ENCODE assay signal across 1 fruit fly cellular context in genomic region chr2L:9986402-9987350, dm6.
TF ChIP-seq lines count a peak whose summit lies in the region.

No protein-coding gene starts in this region.

TF ChIP-seq in whole organism, embryonic, 481 proteins besides CTCF, POLR2A, EP300 and RAD21 (continued from another document):
- TF ChIP-seq kay (GFP tag; optimal IDR thresholded peaks at IDR 0.05; lab: Kevin White, UChicago) (no peak), ro (GFP tag; IDR thresholded peaks at IDR 0.05; lab: Robert Waterston, UW) (no peak), C15 (GFP tag; IDR thresholded peaks at IDR 0.05; lab: Robert Waterston, UW) (no peak), Pdp1 (GFP tag; optimal IDR thresholded peaks at IDR 0.05; lab: Kevin White, UChicago) (peak in 1 of 2 experiments; percentile 36), sens-2 (GFP tag; IDR thresholded peaks at IDR 0.05; lab: Robert Waterston, UW) (no peak), CG12071 (GFP tag; optimal IDR thresholded peaks at IDR 0.05; lab: Kevin White, UChicago) (peak; percentile 41), HHEX (GFP tag; optimal IDR thresholded peaks at IDR 0.05; lab: Kevin White, UChicago) (peak; percentile 13), CG8359 (GFP tag; optimal IDR thresholded peaks at IDR 0.05; lab: Kevin White, UChicago; ENCODE audit: borderline replicate concordance) (peak; percentile 40), Opbp (GFP tag; IDR thresholded peaks at IDR 0.05; lab: Robert Waterston, UW; ENCODE audit: partially characterized antibody) (no peak), hkb (optimal IDR thresholded peaks at IDR 0.05; lab: Kevin White, UChicago) (no peak), hkb (GFP tag; IDR thresholded peaks at IDR 0.05; lab: Robert Waterston, UW) (peak; percentile 63), gem (tag; optimal IDR thresholded peaks at IDR 0.05; lab: Kevin White, UChicago) (peak; percentile 63), CG30431 (GFP tag; optimal IDR thresholded peaks at IDR 0.05; lab: Kevin White, UChicago) (peak; percentile 11), CG7987 (GFP tag; optimal IDR thresholded peaks at IDR 0.05; lab: Kevin White, UChicago) (no peak), lbe (GFP tag; optimal IDR thresholded peaks at IDR 0.05; lab: Kevin White, UChicago) (peak; percentile 78), CG4707 (GFP tag; optimal IDR thresholded peaks at IDR 0.05; lab: Kevin White, UChicago) (no peak), CG33557 (GFP tag; optimal IDR thresholded peaks at IDR 0.05; lab: Kevin White, UChicago) (no peak), CG6272 (GFP tag; IDR thresholded peaks at IDR 0.05; lab: Robert Waterston, UW) (peak; percentile 33; the same call in 1 of the 2 replicates), org-1 (GFP tag; optimal IDR thresholded peaks at IDR 0.05; lab: Kevin White, UChicago) (peak; percentile 37), CG32532 (GFP tag; IDR thresholded peaks at IDR 0.05; lab: Robert Waterston, UW) (peak; percentile 18; the same call in 1 of the 2 replicates), Chrac-16 (GFP tag; optimal IDR thresholded peaks at IDR 0.05; lab: Kevin White, UChicago) (peak; percentile 41), nmo (GFP tag; optimal IDR thresholded peaks at IDR 0.05; lab: Kevin White, UChicago) (peak; percentile 76), CG15601 (tag; optimal IDR thresholded peaks at IDR 0.05; lab: Kevin White, UChicago) (peak; percentile 18), sob (GFP tag; IDR thresholded peaks at IDR 0.05; lab: Robert Waterston, UW) (peak; percentile 17; the same call in 1 of the 2 replicates), dpn (GFP tag; optimal IDR thresholded peaks at IDR 0.05; lab: Kevin White, UChicago) (peak; percentile 20 to 56), pnt (GFP tag; optimal IDR thresholded peaks at IDR 0.05; lab: Kevin White, UChicago) (no peak), bcd (GFP tag; optimal IDR thresholded peaks at IDR 0.05; lab: Kevin White, UChicago) (peak; percentile 47), nau (GFP tag; optimal IDR thresholded peaks at IDR 0.05; lab: Kevin White, UChicago) (no peak), otp (GFP tag; IDR thresholded peaks at IDR 0.05; lab: Robert Waterston, UW) (peak; percentile 70; the same call in 2 of the 3 replicates), sr (GFP tag; IDR thresholded peaks at IDR 0.05; lab: Robert Waterston, UW) (0 out of 3 replicates have a peak, but pooled peaks have one; percentile 33), CG15514 (GFP tag; optimal IDR thresholded peaks at IDR 0.05; lab: Kevin White, UChicago) (no peak), gsb-n (tag; optimal IDR thresholded peaks at IDR 0.05; lab: Kevin White, UChicago) (peak; percentile 16), CG8089 (GFP tag; optimal IDR thresholded peaks at IDR 0.05; lab: Kevin White, UChicago) (no peak), CG3847 (GFP tag; IDR thresholded peaks at IDR 0.05; lab: Robert Waterston, UW) (peak; percentile 32; the same call in 1 of the 2 replicates), CG1233 (GFP tag; optimal IDR thresholded peaks at IDR 0.05; lab: Kevin White, UChicago) (peak; percentile 6), zen (tag; optimal IDR thresholded peaks at IDR 0.05; lab: Kevin White, UChicago) (no peak), Gug (GFP tag; IDR thresholded peaks at IDR 0.05; lab: Robert Waterston, UW) (peak; percentile 61; the same call in 3 of the 4 replicates), az2 (GFP tag; optimal IDR thresholded peaks at IDR 0.05; lab: Kevin White, UChicago) (peak; percentile 34), CG6765 (GFP tag; optimal IDR thresholded peaks at IDR 0.05; lab: Kevin White, UChicago) (no peak), schlank (tag; optimal IDR thresholded peaks at IDR 0.05; lab: Kevin White, UChicago) (no peak), CG8281 (tag; optimal IDR thresholded peaks at IDR 0.05; lab: Kevin White, UChicago) (no peak), CG9609 (GFP tag; optimal IDR thresholded peaks at IDR 0.05; lab: Kevin White, UChicago) (peak; percentile 44), lilli (GFP tag; optimal IDR thresholded peaks at IDR 0.05; lab: Kevin White, UChicago) (peak; percentile 26), run (tag; optimal IDR thresholded peaks at IDR 0.05; lab: Kevin White, UChicago) (no peak), CG10979 (tag; optimal IDR thresholded peaks at IDR 0.05; lab: Kevin White, UChicago) (peak; percentile 77), cas (GFP tag; IDR thresholded peaks at IDR 0.05; lab: Robert Waterston, UW) (no peak), shn (GFP tag; optimal IDR thresholded peaks at IDR 0.05; lab: Kevin White, UChicago) (peak; percentile 6), Drgx (GFP tag; IDR thresholded peaks at IDR 0.05; lab: Robert Waterston, UW) (peak; percentile 94), CG12219 (GFP tag; optimal IDR thresholded peaks at IDR 0.05; lab: Kevin White, UChicago) (peak; percentile 52), CG2129 (GFP tag; IDR thresholded peaks at IDR 0.05; lab: Robert Waterston, UW; ENCODE audit: partially characterized antibody) (no peak), CG3726 (GFP tag; IDR thresholded peaks at IDR 0.05; lab: Robert Waterston, UW) (peak; percentile 57; the same call in 1 of the 3 replicates), Ets65A (GFP tag; lab: Kevin White, UChicago) (peak; percentile 95), Hr51 (GFP tag; optimal IDR thresholded peaks at IDR 0.05; lab: Kevin White, UChicago) (no peak), sens (GFP tag; lab: Kevin White, UChicago) (peak; percentile 94), CG6689 (GFP tag; IDR thresholded peaks at IDR 0.05; lab: Robert Waterston, UW) (peak; percentile 67), trem (tag; optimal IDR thresholded peaks at IDR 0.05; lab: Kevin White, UChicago) (peak; percentile 27), CG17359 (tag; optimal IDR thresholded peaks at IDR 0.05; lab: Kevin White, UChicago) (peak; percentile 72), chif (GFP tag; optimal IDR thresholded peaks at IDR 0.05; lab: Kevin White, UChicago) (peak; percentile 11 to 31), CG12744 (GFP tag; optimal IDR thresholded peaks at IDR 0.05; lab: Kevin White, UChicago) (no peak), CG11093 (GFP tag; IDR thresholded peaks at IDR 0.05; lab: Robert Waterston, UW) (peak; percentile 70), crc (GFP tag; optimal IDR thresholded peaks at IDR 0.05; lab: Kevin White, UChicago) (no peak), CG9727 (GFP tag; optimal IDR thresholded peaks at IDR 0.05; lab: Kevin White, UChicago) (peak; percentile 29), Mad (GFP tag; optimal IDR thresholded peaks at IDR 0.05; lab: Kevin White, UChicago) (no peak), D (optimal IDR thresholded peaks at IDR 0.05; lab: Kevin White, UChicago) (no peak), D (GFP tag; optimal IDR thresholded peaks at IDR 0.05; lab: Kevin White, UChicago) (peak; percentile 67), ap (GFP tag; IDR thresholded peaks at IDR 0.05; lab: Robert Waterston, UW) (peak; percentile 33; the same call in 1 of the 2 replicates), unpg (GFP tag; optimal IDR thresholded peaks at IDR 0.05; lab: Kevin White, UChicago) (peak; percentile 50), dati (GFP tag; IDR thresholded peaks at IDR 0.05; lab: Robert Waterston, UW) (0 out of 2 replicates have a peak, but pooled peaks have one; percentile 30), CG10431 (GFP tag; optimal IDR thresholded peaks at IDR 0.05; lab: Kevin White, UChicago) (no peak), CG17802 (tag; optimal IDR thresholded peaks at IDR 0.05; lab: Kevin White, UChicago) (peak; percentile 55), sc (optimal IDR thresholded peaks at IDR 0.05; lab: Kevin White, UChicago) (no peak), sc (GFP tag; optimal IDR thresholded peaks at IDR 0.05; lab: Kevin White, UChicago) (peak; percentile 9), btn (GFP tag; optimal IDR thresholded peaks at IDR 0.05; lab: Kevin White, UChicago) (peak; percentile 18), sd (tag; optimal IDR thresholded peaks at IDR 0.05; lab: Kevin White, UChicago) (no peak), Nf-YA (GFP tag; IDR thresholded peaks at IDR 0.05; lab: Robert Waterston, UW) (no peak), wek (GFP tag; optimal IDR thresholded peaks at IDR 0.05; lab: Kevin White, UChicago) (no peak), ind (GFP tag; optimal IDR thresholded peaks at IDR 0.05; lab: Kevin White, UChicago) (peak; percentile 57), CG7357 (GFP tag; IDR thresholded peaks at IDR 0.05; lab: Robert Waterston, UW) (peak; percentile 16; the same call in 1 of the 3 replicates), CG17829 (tag; optimal IDR thresholded peaks at IDR 0.05; lab: Kevin White, UChicago) (peak; percentile 65), luna (GFP tag; optimal IDR thresholded peaks at IDR 0.05; lab: Kevin White, UChicago) (no peak), CG10565 (GFP tag; optimal IDR thresholded peaks at IDR 0.05; lab: Kevin White, UChicago) (no peak), Spps (tag; optimal IDR thresholded peaks at IDR 0.05; lab: Kevin White, UChicago) (peak; percentile 50), dan (GFP tag; IDR thresholded peaks at IDR 0.05; lab: Robert Waterston, UW) (no peak), B-H2 (GFP tag; optimal IDR thresholded peaks at IDR 0.05; lab: Kevin White, UChicago) (no peak), disco-r (GFP tag; optimal IDR thresholded peaks at IDR 0.05; lab: Kevin White, UChicago) (no peak), CG11398 (GFP tag; optimal IDR thresholded peaks at IDR 0.05; lab: Kevin White, UChicago) (no peak), wor (GFP tag; IDR thresholded peaks at IDR 0.05; lab: Robert Waterston, UW) (peak; percentile 34), p53 (GFP tag; optimal IDR thresholded peaks at IDR 0.05; lab: Kevin White, UChicago) (no peak), CG18599 (GFP tag; optimal IDR thresholded peaks at IDR 0.05; lab: Kevin White, UChicago) (peak; percentile 29), B-H1 (GFP tag; IDR thresholded peaks at IDR 0.05; lab: Robert Waterston, UW) (0 out of 3 replicates have a peak, but pooled peaks have one; percentile 26), CG1603 (tag; optimal IDR thresholded peaks at IDR 0.05; lab: Kevin White, UChicago) (peak; percentile 83), CG17385 (GFP tag; optimal IDR thresholded peaks at IDR 0.05; lab: Kevin White, UChicago) (peak; percentile 28), esg (GFP tag; conservative IDR thresholded peaks at IDR 0.05; lab: Robert Waterston, UW) (0 out of 2 replicates have a peak, but pooled peaks have one; percentile 12), Dek (tag; optimal IDR thresholded peaks at IDR 0.05; lab: Kevin White, UChicago) (no peak), CG6813 (GFP tag; optimal IDR thresholded peaks at IDR 0.05; lab: Kevin White, UChicago) (peak; percentile 55), Ravus (GFP tag; IDR thresholded peaks at IDR 0.05; lab: Robert Waterston, UW) (no peak), stc (GFP tag; IDR thresholded peaks at IDR 0.05; lab: Robert Waterston, UW) (peak; percentile 73), fd64A (GFP tag; optimal IDR thresholded peaks at IDR 0.05; lab: Kevin White, UChicago) (peak; percentile 39), Jarid2 (GFP tag; optimal IDR thresholded peaks at IDR 0.05; lab: Kevin White, UChicago) (no peak), CG17361 (GFP tag; IDR thresholded peaks at IDR 0.05; lab: Robert Waterston, UW) (peak; percentile 62; the same call in 2 of the 3 replicates), CG12155 (GFP tag; optimal IDR thresholded peaks at IDR 0.05; lab: Kevin White, UChicago) (no peak), pros (GFP tag; optimal IDR thresholded peaks at IDR 0.05; lab: Kevin White, UChicago) (peak; percentile 81), CG11723 (GFP tag; optimal IDR thresholded peaks at IDR 0.05; lab: Kevin White, UChicago) (no peak), zfh1 (GFP tag; IDR thresholded peaks at IDR 0.05; lab: Robert Waterston, UW) (peak; percentile 75; the same call in 2 of the 3 replicates), CG34376 (GFP tag; optimal IDR thresholded peaks at IDR 0.05; lab: Kevin White, UChicago) (no peak), CG10543 (GFP tag; optimal IDR thresholded peaks at IDR 0.05; lab: Kevin White, UChicago) (no peak), insv (GFP tag; optimal IDR thresholded peaks at IDR 0.05; lab: Kevin White, UChicago) (no peak), Side (GFP tag; optimal IDR thresholded peaks at IDR 0.05; lab: Kevin White, UChicago) (no peak), CG14441 (GFP tag; IDR thresholded peaks at IDR 0.05; lab: Robert Waterston, UW) (peak; percentile 64), CG14710 (tag; optimal IDR thresholded peaks at IDR 0.05; lab: Kevin White, UChicago) (peak; percentile 47), CG8388 (GFP tag; optimal IDR thresholded peaks at IDR 0.05; lab: Kevin White, UChicago) (peak; percentile 50), CG32767 (GFP tag; IDR thresholded peaks at IDR 0.05; lab: Robert Waterston, UW) (no peak; the same call in 1 of the 2 replicates), CG18011 (GFP tag; optimal IDR thresholded peaks at IDR 0.05; lab: Kevin White, UChicago) (no peak), HmgD (GFP tag; optimal IDR thresholded peaks at IDR 0.05; lab: Kevin White, UChicago) (no peak), knrl (GFP tag; IDR thresholded peaks at IDR 0.05; lab: Robert Waterston, UW; ENCODE audit: partially characterized antibody) (no peak), ewg (GFP tag; optimal IDR thresholded peaks at IDR 0.05; lab: Kevin White, UChicago) (peak; percentile 36), CG6175 (GFP tag; IDR thresholded peaks at IDR 0.05; lab: Robert Waterston, UW) (no peak), Kr (GFP tag; optimal IDR thresholded peaks at IDR 0.05; lab: Kevin White, UChicago) (no peak), CG8290 (GFP tag; optimal IDR thresholded peaks at IDR 0.05; lab: Kevin White, UChicago) (no peak), CG8290 (tag; optimal IDR thresholded peaks at IDR 0.05; lab: Kevin White, UChicago) (no peak), eve (GFP tag; optimal IDR thresholded peaks at IDR 0.05; lab: Kevin White, UChicago) (no peak), CG4404 (GFP tag; IDR thresholded peaks at IDR 0.05; lab: Robert Waterston, UW) (peak; percentile 36; the same call in 1 of the 2 replicates), sim (GFP tag; IDR thresholded peaks at IDR 0.05; lab: Robert Waterston, UW) (peak; percentile 59; the same call in 1 of the 2 replicates), CG43689 (GFP tag; IDR thresholded peaks at IDR 0.05; lab: Robert Waterston, UW) (0 out of 2 replicates have a peak, but pooled peaks have one; percentile 4), Optix (GFP tag; IDR thresholded peaks at IDR 0.05; lab: Robert Waterston, UW) (peak; percentile 76; the same call in 2 of the 3 replicates), Dfd (GFP tag; optimal IDR thresholded peaks at IDR 0.05; lab: Kevin White, UChicago) (no peak), Nf-YC (tag; optimal IDR thresholded peaks at IDR 0.05; lab: Kevin White, UChicago) (no peak)
